Worm (Caenorhabditis elegans): Measurements from ENCODE around the gene dmsr-12.
A peak's percentile ranks its signal among the peaks of the same experiment; 100 is the strongest.

Gene dmsr-12

ce11 chrV:6796894-6797293 lies 9.3 kb downstream of the dmsr-12 start:
- TF ChIP-seq alr-1 (tag; optimal IDR thresholded peaks at IDR 0.05; ENCODE audit: borderline replicate concordance) (no peak), nhr-20 (tag; optimal IDR thresholded peaks at IDR 0.05) (peak; percentile 22), unc-62 (GFP tag; optimal IDR thresholded peaks at IDR 0.05) (no peak), xbp-1 (tag; optimal IDR thresholded peaks at IDR 0.05) (peak; percentile 6), pax-3 (tag; optimal IDR thresholded peaks at IDR 0.05) (no peak), sox-4 (tag; optimal IDR thresholded peaks at IDR 0.05) (no peak), zip-4 (GFP tag; optimal IDR thresholded peaks at IDR 0.05) (no peak), aly-2 (tag; optimal IDR thresholded peaks at IDR 0.05) (no peak), sup-37 (GFP tag; optimal IDR thresholded peaks at IDR 0.05) (no peak), unc-86 (tag; optimal IDR thresholded peaks at IDR 0.05) (peak; percentile 12), lin-39 (tag; optimal IDR thresholded peaks at IDR 0.05) (no peak), lin-15B (tag; optimal IDR thresholded peaks at IDR 0.05) (no peak), lir-3 (tag; optimal IDR thresholded peaks at IDR 0.05; ENCODE audit: poor library complexity) (no peak), grh-1 (GFP tag; IDR thresholded peaks at IDR 0.05) (no peak), C34B4.2 (tag; optimal IDR thresholded peaks at IDR 0.05) (no peak), tbx-2 (tag; optimal IDR thresholded peaks at IDR 0.05) (no peak), nhr-237 (tag; optimal IDR thresholded peaks at IDR 0.05) (no peak), fkh-4 (tag; optimal IDR thresholded peaks at IDR 0.05; ENCODE audit: borderline replicate concordance) (no peak), C16A3.4 (tag; optimal IDR thresholded peaks at IDR 0.05) (no peak), ceh-63 (GFP tag; optimal IDR thresholded peaks at IDR 0.05) (no peak), mef-2 (tag; optimal IDR thresholded peaks at IDR 0.05) (no peak), nhr-12 (tag; optimal IDR thresholded peaks at IDR 0.05) (no peak), nhr-19 (GFP tag; conservative IDR thresholded peaks at IDR 0.05) (no peak), ceh-82 (tag; optimal IDR thresholded peaks at IDR 0.05) (peak in 2 of 3 experiments; percentile 3 to 33), pag-3 (tag; optimal IDR thresholded peaks at IDR 0.05; ENCODE audit: borderline replicate concordance, insufficient read depth) (no peak), tlp-1 (tag; optimal IDR thresholded peaks at IDR 0.05) (no peak), hlh-4 (tag; optimal IDR thresholded peaks at IDR 0.05) (no peak), snu-23 (GFP tag; optimal IDR thresholded peaks at IDR 0.05) (peak; percentile 55), efl-1 (optimal IDR thresholded peaks at IDR 0.05) (peak; percentile 26 to 31), efl-1 (GFP tag; optimal IDR thresholded peaks at IDR 0.05 in 1 of 2) (peak; percentile 7 to 93), egl-27 (tag; optimal IDR thresholded peaks at IDR 0.05) (no peak), nhr-77 (tag; optimal IDR thresholded peaks at IDR 0.05) (no peak), lin-35 (GFP tag; optimal IDR thresholded peaks at IDR 0.05) (peak in 1 of 2 experiments; percentile 12), mab-9 (GFP tag; IDR thresholded peaks at IDR 0.05) (no peak), fkh-8 (tag; optimal IDR thresholded peaks at IDR 0.05) (no peak), ztf-4 (tag; optimal IDR thresholded peaks at IDR 0.05) (no peak), F16B12.6 (tag; optimal IDR thresholded peaks at IDR 0.05) (no peak), snpc-4 (tag; optimal IDR thresholded peaks at IDR 0.05) (peak; percentile 10), lsy-2 (tag; optimal IDR thresholded peaks at IDR 0.05) (peak; percentile 3 to 13), nhr-11 (tag; optimal IDR thresholded peaks at IDR 0.05) (no peak), aha-1 (tag; optimal IDR thresholded peaks at IDR 0.05) (no peak), ama-1 (optimal IDR thresholded peaks at IDR 0.05) (no peak), mep-1 (tag; optimal IDR thresholded peaks at IDR 0.05) (peak; percentile 68), sptf-1 (tag; optimal IDR thresholded peaks at IDR 0.05) (no peak), fkh-10 (GFP tag; optimal IDR thresholded peaks at IDR 0.05) (no peak), ceh-8 (GFP tag; optimal IDR thresholded peaks at IDR 0.05) (no peak), Y116A8C.19 (tag; optimal IDR thresholded peaks at IDR 0.05; ENCODE audit: borderline replicate concordance) (no peak), lin-14 (GFP tag; optimal IDR thresholded peaks at IDR 0.05) (peak; percentile 91), ets-5 (GFP tag; IDR thresholded peaks at IDR 0.05) (no peak), nhr-76 (tag; optimal IDR thresholded peaks at IDR 0.05) (no peak), hlh-17 (GFP tag; optimal IDR thresholded peaks at IDR 0.05; ENCODE audit: borderline replicate concordance) (no peak), ceh-90 (tag; optimal IDR thresholded peaks at IDR 0.05) (no peak), pqm-1 (tag; optimal IDR thresholded peaks at IDR 0.05) (no peak), lin-13 (GFP tag; optimal IDR thresholded peaks at IDR 0.05) (no peak)
